Fruit fly (Drosophila melanogaster) whole organism, embryonic: Measurements from ENCODE around the gene bt.

ENCODE experiments used
- Atf6 ChIP-seq: fragments of 200-800 bp; sonication (Bioruptor generic); IDR thresholded peaks from 2 replicates; pipeline ENCODE4 v1.3.6; 2022; ENCODE audit warnings: missing biosample characterization, missing genetic modification characterization
- CG10274 ChIP-seq: fragments of 200-800 bp; sonication (Bioruptor generic); optimal IDR thresholded peaks from 3 replicates; lab custom pipeline; 2017; ENCODE audit warnings: missing biosample characterization, mild to moderate bottlenecking, missing genetic modification characterization
- CG10366 ChIP-seq: fragments of 200-800 bp; sonication (Bioruptor generic); IDR thresholded peaks from 2 replicates; pipeline ENCODE4 v1.3.6; 2022; ENCODE audit warnings: missing biosample characterization, missing genetic modification characterization
- CG11247 ChIP-seq: fragments of 200-800 bp; sonication (Bioruptor generic); IDR thresholded peaks from 2 replicates; pipeline ENCODE4 v1.3.6; 2022; ENCODE audit warnings: missing biosample characterization, missing genetic modification characterization
- CG15696 ChIP-seq: fragments of 200-800 bp; sonication (Bioruptor generic); optimal IDR thresholded peaks from 2 replicates; lab custom pipeline; 2019; ENCODE audit warnings: missing biosample characterization, mild to moderate bottlenecking, missing genetic modification characterization, moderate library complexity
- CG2120 ChIP-seq: fragments of 200-800 bp; sonication (Bioruptor generic); optimal IDR thresholded peaks from 3 replicates; lab custom pipeline; 2016; ENCODE audit warnings: missing biosample characterization, missing genetic modification characterization
- CG2202 ChIP-seq: fragments of 200-800 bp; sonication (Bioruptor generic); optimal IDR thresholded peaks from 2 replicates; lab custom pipeline; 2018; ENCODE audit warnings: missing biosample characterization, mild to moderate bottlenecking, missing genetic modification characterization
- CG2678 ChIP-seq: fragments of 200-800 bp; sonication (Bioruptor generic); optimal IDR thresholded peaks from 3 replicates; lab custom pipeline; 2019; ENCODE audit warnings: missing biosample characterization, mild to moderate bottlenecking, missing genetic modification characterization, moderate library complexity
- CG2889 ChIP-seq: fragments of 200-800 bp; sonication (Bioruptor generic); IDR thresholded peaks from 3 replicates; pipeline ENCODE4 v1.3.6; 2022; ENCODE audit warnings: missing biosample characterization, missing genetic modification characterization
- CG30431 ChIP-seq: fragments of 200-800 bp; sonication (Bioruptor generic); optimal IDR thresholded peaks from 2 replicates; lab custom pipeline; 2017; ENCODE audit warnings: missing biosample characterization, missing genetic modification characterization
- CG32532 ChIP-seq: fragments of 200-800 bp; sonication (Bioruptor generic); IDR thresholded peaks from 2 replicates; pipeline ENCODE4 v1.3.6; 2022; ENCODE audit warnings: missing biosample characterization, missing genetic modification characterization
- CG4424 ChIP-seq: fragments of 200-800 bp; sonication (Bioruptor generic); optimal IDR thresholded peaks from 3 replicates; lab custom pipeline; 2016; ENCODE audit warnings: missing biosample characterization, missing genetic modification characterization
- CG4854 ChIP-seq: fragments of 200-800 bp; sonication (Bioruptor generic); optimal IDR thresholded peaks from 2 replicates; lab custom pipeline; 2016; ENCODE audit warnings: missing biosample characterization, missing genetic modification characterization, inconsistent platforms
- CG5245 ChIP-seq: fragments of 200-800 bp; sonication (Bioruptor generic); optimal IDR thresholded peaks from 3 replicates; lab custom pipeline; 2016; ENCODE audit warnings: missing biosample characterization, missing genetic modification characterization
- CG6813 ChIP-seq: fragments of 200-800 bp; sonication (Bioruptor generic); optimal IDR thresholded peaks from 2 replicates; lab custom pipeline; 2017; ENCODE audit warnings: missing biosample characterization, missing genetic modification characterization, mild to moderate bottlenecking, moderate library complexity, missing genetic modification reagents
- CG9215 ChIP-seq: fragments of 200-800 bp; sonication (Bioruptor generic); IDR thresholded peaks from 2 replicates; pipeline ENCODE4 v1.3.6; 2022; ENCODE audit warnings: missing biosample characterization, missing genetic modification characterization
- CHES-1-like ChIP-seq: fragments of 200-800 bp; sonication (Bioruptor generic); optimal IDR thresholded peaks from 2 replicates; lab custom pipeline; 2016; ENCODE audit warnings: missing biosample characterization, missing genetic modification characterization
- Camta ChIP-seq: fragments of 200-800 bp; sonication (Bioruptor generic); optimal IDR thresholded peaks from 2 replicates; lab custom pipeline; 2016; ENCODE audit warnings: missing biosample characterization, missing genetic modification characterization
- Dad ChIP-seq: fragments of 200-800 bp; sonication (Bioruptor generic); optimal IDR thresholded peaks from 3 replicates; lab custom pipeline; 2016; ENCODE audit warnings: missing biosample characterization, missing genetic modification characterization
- Dbx ChIP-seq: fragments of 200-800 bp; sonication (Bioruptor generic); IDR thresholded peaks from 3 replicates; pipeline ENCODE4 v1.3.6; 2022; ENCODE audit warnings: missing biosample characterization, missing genetic modification characterization
- H2.0 ChIP-seq: fragments of 200-800 bp; sonication (Bioruptor generic); IDR thresholded peaks from 2 replicates; pipeline ENCODE4 v1.3.6; 2022; ENCODE audit warnings: missing biosample characterization, missing genetic modification characterization
- Meics ChIP-seq: fragments of 200-800 bp; sonication (Bioruptor generic); optimal IDR thresholded peaks from 2 replicates; lab custom pipeline; 2017; ENCODE audit warnings: missing biosample characterization, mild to moderate bottlenecking, missing genetic modification characterization
- Nf-YC ChIP-seq: fragments of 200-800 bp; optimal IDR thresholded peaks from 3 replicates; lab custom pipeline; 2019; ENCODE audit warnings: missing biosample characterization, mild to moderate bottlenecking, missing genetic modification characterization, moderate library complexity
- Pdp1 ChIP-seq, 2 experiments: fragments of 200-800 bp; sonication (Bioruptor generic); optimal IDR thresholded peaks; 3 replicates each; lab custom pipeline; 2016; ENCODE audit warnings: missing biosample characterization in 2 of 2, missing genetic modification characterization in 2 of 2, mild to moderate bottlenecking in 1 of 2, moderate library complexity in 1 of 2
- Sin3A ChIP-seq: fragments of >200 bp; optimal IDR thresholded peaks from 2 replicates; lab custom pipeline; 2018
- Taf1 ChIP-seq: fragments of 200-800 bp; sonication (Bioruptor generic); IDR thresholded peaks from 2 replicates; pipeline ENCODE4 v1.3.6; 2022; ENCODE audit warnings: missing biosample characterization, missing genetic modification characterization
- Usf ChIP-seq: fragments of 200-800 bp; sonication (Bioruptor generic); optimal IDR thresholded peaks from 2 replicates; lab custom pipeline; 2017; ENCODE audit warnings: missing genotype, missing biosample characterization, missing genetic modification characterization
- aop ChIP-seq: fragments of 200-800 bp; sonication (Bioruptor generic); IDR thresholded peaks from 2 replicates; pipeline ENCODE4 v1.3.6; 2022; ENCODE audit warnings: missing biosample characterization, missing genetic modification characterization
- ara ChIP-seq: fragments of 200-800 bp; sonication (Bioruptor generic); IDR thresholded peaks from 2 replicates; pipeline ENCODE4 v1.3.6; 2022; ENCODE audit warnings: missing biosample characterization, missing genetic modification characterization
- br ChIP-seq: fragments of >200 bp; optimal IDR thresholded peaks from 2 replicates; lab custom pipeline; 2017
- cato ChIP-seq: fragments of 200-800 bp; sonication (Bioruptor generic); optimal IDR thresholded peaks from 2 replicates; lab custom pipeline; 2016; ENCODE audit warnings: missing biosample characterization, missing genetic modification characterization, borderline replicate concordance
- dmrt11E ChIP-seq: fragments of 200-800 bp; sonication (Bioruptor generic); optimal IDR thresholded peaks from 3 replicates; lab custom pipeline; 2018; ENCODE audit warnings: missing biosample characterization, mild to moderate bottlenecking, missing genetic modification characterization, moderate library complexity
- dpn ChIP-seq, 2 experiments: fragments of 200-800 bp; sonication (Bioruptor generic); optimal IDR thresholded peaks; 3 replicates each; lab custom pipeline; 2016; ENCODE audit warnings: missing biosample characterization in 2 of 2, missing genetic modification characterization in 2 of 2
- hb ChIP-seq: fragments of 200-800 bp; sonication (Bioruptor generic); IDR thresholded peaks from 3 replicates; pipeline ENCODE4 v1.3.6; 2022; ENCODE audit warnings: missing biosample characterization, missing genetic modification characterization; ENCODE audit not compliant: partially characterized antibody
- ken ChIP-seq: fragments of 200-800 bp; sonication (Bioruptor generic); IDR thresholded peaks from 3 replicates; pipeline ENCODE4 v1.3.6; 2022; ENCODE audit warnings: missing biosample characterization, missing genetic modification characterization
- mam ChIP-seq: fragments of 200-800 bp; sonication (Bioruptor generic); optimal IDR thresholded peaks from 3 replicates; lab custom pipeline; 2016; ENCODE audit warnings: missing biosample characterization, missing genetic modification characterization
- mld ChIP-seq: fragments of 200-800 bp; sonication (Bioruptor generic); IDR thresholded peaks from 3 replicates; pipeline ENCODE4 v1.3.6; 2022; ENCODE audit warnings: missing biosample characterization, missing genetic modification characterization; ENCODE audit not compliant: partially characterized antibody
- odd ChIP-seq: fragments of 200-800 bp; sonication (Bioruptor generic); optimal IDR thresholded peaks from 2 replicates; lab custom pipeline; 2017; ENCODE audit warnings: missing biosample characterization, mild to moderate bottlenecking, missing genetic modification characterization
- onecut ChIP-seq: fragments of 200-800 bp; sonication (Bioruptor generic); IDR thresholded peaks from 2 replicates; pipeline ENCODE4 v1.3.6; 2022; ENCODE audit warnings: missing biosample characterization, missing genetic modification characterization
- pros ChIP-seq: fragments of 200-800 bp; sonication (Bioruptor generic); optimal IDR thresholded peaks from 3 replicates; lab custom pipeline; 2019; ENCODE audit warnings: missing biosample characterization, mild to moderate bottlenecking, missing genetic modification characterization, moderate library complexity
- salm ChIP-seq: fragments of 200-800 bp; sonication (Bioruptor generic); optimal IDR thresholded peaks from 2 replicates; lab custom pipeline; 2018; ENCODE audit warnings: missing biosample characterization, mild to moderate bottlenecking, missing genetic modification characterization
- sens ChIP-seq: fragments of 200-800 bp; sonication (Bioruptor generic); peaks from one replicate; lab custom pipeline; 2016; ENCODE audit warnings: missing biosample characterization, missing genetic modification characterization
- sim ChIP-seq: fragments of 200-800 bp; sonication (Bioruptor generic); IDR thresholded peaks from 2 replicates; pipeline ENCODE4 v1.3.6; 2022; ENCODE audit warnings: missing biosample characterization, missing genetic modification characterization
- sisA ChIP-seq: fragments of 200-800 bp; sonication (Bioruptor generic); IDR thresholded peaks from 2 replicates; pipeline ENCODE4 v1.3.6; 2022; ENCODE audit warnings: missing biosample characterization, missing genetic modification characterization
- sr ChIP-seq: fragments of 200-800 bp; sonication (Bioruptor generic); IDR thresholded peaks from 3 replicates; pipeline ENCODE4 v1.3.6; 2022; ENCODE audit warnings: missing biosample characterization, missing genetic modification characterization
- stc ChIP-seq: fragments of 200-800 bp; sonication (Bioruptor generic); IDR thresholded peaks from 2 replicates; pipeline ENCODE4 v1.3.6; 2022; ENCODE audit warnings: missing biosample characterization, missing genetic modification characterization
- tgo ChIP-seq: fragments of 200-800 bp; sonication (Bioruptor generic); IDR thresholded peaks from 3 replicates; pipeline ENCODE4 v1.3.6; 2022; ENCODE audit warnings: missing biosample characterization, missing genetic modification characterization
- unc-4 ChIP-seq: fragments of 200-800 bp; sonication (Bioruptor generic); IDR thresholded peaks from 2 replicates; pipeline ENCODE4 v1.3.6; 2022; ENCODE audit warnings: missing biosample characterization, missing genetic modification characterization; ENCODE audit not compliant: partially characterized antibody
- zen2 ChIP-seq: fragments of 200-800 bp; sonication (Bioruptor generic); IDR thresholded peaks from 3 replicates; pipeline ENCODE4 v1.3.6; 2022; ENCODE audit warnings: missing biosample characterization, missing genetic modification characterization; ENCODE audit not compliant: partially characterized antibody

Gene bt

dm6 chr4:807422-808391, 83.5 kb downstream of the bt start (continued):
- TF ChIP-seq salm (tag; lab: Kevin White, UChicago) (no peak), onecut (GFP tag; lab: Robert Waterston, UW) (peak; percentile 59), Usf (GFP tag; lab: Kevin White, UChicago) (peak; percentile 79), stc (GFP tag; lab: Robert Waterston, UW) (peak; percentile 68), CHES-1-like (GFP tag; lab: Kevin White, UChicago) (peak; percentile 80), sisA (GFP tag; lab: Robert Waterston, UW) (no peak; the same call in 1 of the 2 replicates), H2.0 (peak; percentile 69), Sin3A (lab: Kevin White, UChicago) (no peak), cato (GFP tag; lab: Kevin White, UChicago) (peak; percentile 77), Pdp1 (GFP tag; optimal IDR thresholded peaks at IDR 0.05; lab: Kevin White, UChicago) (peak; percentile 75 to 86), ara (GFP tag; lab: Robert Waterston, UW) (peak; percentile 61; the same call in 1 of the 2 replicates), br (lab: Kevin White, UChicago) (no peak), Meics (peak; percentile 88), CG4854 (peak; percentile 53), CG2120 (peak; percentile 86), CG30431 (peak; percentile 77), hb (GFP tag; lab: Robert Waterston, UW) (no peak), tgo (GFP tag; lab: Robert Waterston, UW) (peak; percentile 64; the same call in 2 of the 3 replicates), sim (GFP tag; lab: Robert Waterston, UW) (no peak), mld (GFP tag; lab: Robert Waterston, UW) (no peak), zen2 (GFP tag; lab: Robert Waterston, UW) (no peak), CG32532 (peak; percentile 62; the same call in 1 of the 2 replicates), CG4424 (GFP tag; lab: Kevin White, UChicago) (peak; percentile 90), mam (peak; percentile 72), Dad (GFP tag; lab: Kevin White, UChicago) (peak; percentile 53), pros (GFP tag; lab: Kevin White, UChicago) (no peak), CG11247 (GFP tag; lab: Robert Waterston, UW) (no peak), CG6813 (GFP tag; lab: Kevin White, UChicago) (peak; percentile 70), unc-4 (GFP tag; lab: Robert Waterston, UW) (no peak), ken (GFP tag; lab: Robert Waterston, UW) (peak; percentile 63; the same call in 1 of the 3 replicates), aop (GFP tag; lab: Robert Waterston, UW) (no peak), sr (GFP tag; lab: Robert Waterston, UW) (no peak), CG2678 (tag; lab: Kevin White, UChicago) (peak; percentile 92), CG15696 (peak; percentile 64), CG10366 (GFP tag; lab: Robert Waterston, UW) (peak; percentile 5; the same call in 1 of the 2 replicates), CG10274 (GFP tag; lab: Kevin White, UChicago) (peak; percentile 40), CG9215 (GFP tag; lab: Robert Waterston, UW) (no peak; the same call in 1 of the 2 replicates), CG2202 (tag; lab: Kevin White, UChicago) (peak; percentile 58), dmrt11E (tag; lab: Kevin White, UChicago) (peak; percentile 82), Dbx (GFP tag; lab: Robert Waterston, UW) (no peak; the same call in 2 of the 3 replicates), sens (peak; percentile 99), Camta (GFP tag; lab: Kevin White, UChicago) (peak; percentile 86), dpn (GFP tag; optimal IDR thresholded peaks at IDR 0.05; lab: Kevin White, UChicago) (peak; percentile 81 to 83), Nf-YC (tag; lab: Kevin White, UChicago) (peak; percentile 100), CG5245 (GFP tag; lab: Kevin White, UChicago) (peak; percentile 83), Taf1 (0 out of 2 replicates have a peak, but pooled peaks have one; percentile 51), odd (GFP tag; lab: Kevin White, UChicago) (peak; percentile 89), Atf6 (GFP tag; lab: Robert Waterston, UW) (0 out of 2 replicates have a peak, but pooled peaks have one; percentile 52), CG2889 (peak; percentile 35; the same call in 1 of the 3 replicates)
